Fruit fly (Drosophila melanogaster) whole organism, embryonic: Measurements from ENCODE around the gene CG9132.
A peak's percentile ranks its signal among the peaks of the same experiment; 100 is the strongest.

Source experiments
- CG11456 ChIP-seq: fragments of 200-800 bp; sonication (Bioruptor generic); IDR thresholded peaks from 3 replicates; pipeline ENCODE4 v1.3.6; 2022; ENCODE audit warnings: missing biosample characterization, missing genetic modification characterization
- CG11695 ChIP-seq: fragments of 200-800 bp; sonication (Bioruptor generic); IDR thresholded peaks from 3 replicates; pipeline ENCODE4 v1.3.6; 2022; ENCODE audit warnings: missing biosample characterization, missing genetic modification characterization
- CG14441 ChIP-seq: fragments of 200-800 bp; sonication (Bioruptor generic); IDR thresholded peaks from 2 replicates; pipeline ENCODE4 v1.3.6; 2022; ENCODE audit warnings: missing biosample characterization, missing genetic modification characterization
- CG2116 ChIP-seq: fragments of 200-800 bp; sonication (Bioruptor generic); optimal IDR thresholded peaks from 3 replicates; lab custom pipeline; 2018; ENCODE audit warnings: missing biosample characterization, mild to moderate bottlenecking, missing genetic modification characterization
- CG2678 ChIP-seq: fragments of 200-800 bp; sonication (Bioruptor generic); optimal IDR thresholded peaks from 3 replicates; lab custom pipeline; 2019; ENCODE audit warnings: missing biosample characterization, mild to moderate bottlenecking, missing genetic modification characterization, moderate library complexity
- CG31365 ChIP-seq: fragments of 200-800 bp; sonication (Bioruptor generic); optimal IDR thresholded peaks from 2 replicates; lab custom pipeline; 2018; ENCODE audit warnings: missing biosample characterization, mild to moderate bottlenecking, missing genetic modification characterization
- CG43689 ChIP-seq: fragments of 200-800 bp; sonication (Bioruptor generic); IDR thresholded peaks from 2 replicates; pipeline ENCODE4 v1.3.6; 2022; ENCODE audit warnings: missing biosample characterization, missing genetic modification characterization
- CG4730 ChIP-seq: fragments of 200-800 bp; sonication (Bioruptor generic); IDR thresholded peaks from 2 replicates; pipeline ENCODE4 v1.3.6; 2022; ENCODE audit warnings: missing biosample characterization, missing genetic modification characterization
- CG5953 ChIP-seq: fragments of 200-800 bp; sonication (Bioruptor generic); IDR thresholded peaks from 2 replicates; pipeline ENCODE4 v1.3.6; 2022; ENCODE audit warnings: missing biosample characterization, missing genetic modification characterization
- CG8388 ChIP-seq: fragments of 200-800 bp; sonication (Bioruptor generic); optimal IDR thresholded peaks from 2 replicates; lab custom pipeline; 2019; ENCODE audit warnings: missing biosample characterization, mild to moderate bottlenecking, missing genetic modification characterization, moderate library complexity
- CG8924 ChIP-seq: fragments of 200-800 bp; optimal IDR thresholded peaks from 3 replicates; lab custom pipeline; 2019; ENCODE audit warnings: missing biosample characterization, mild to moderate bottlenecking, missing genetic modification characterization, moderate library complexity
- CG9215 ChIP-seq: fragments of 200-800 bp; sonication (Bioruptor generic); IDR thresholded peaks from 2 replicates; pipeline ENCODE4 v1.3.6; 2022; ENCODE audit warnings: missing biosample characterization, missing genetic modification characterization
- CG9817 ChIP-seq: fragments of 200-800 bp; sonication (Bioruptor generic); optimal IDR thresholded peaks from 2 replicates; lab custom pipeline; 2018; ENCODE audit warnings: missing biosample characterization, mild to moderate bottlenecking, missing genetic modification characterization, moderate library complexity
- CG9932 ChIP-seq: fragments of 200-800 bp; sonication (Bioruptor generic); IDR thresholded peaks from 2 replicates; pipeline ENCODE4 v1.3.6; 2022; ENCODE audit warnings: missing biosample characterization, missing genetic modification characterization
- D19A ChIP-seq: fragments of 200-800 bp; optimal IDR thresholded peaks from 3 replicates; lab custom pipeline; 2019; ENCODE audit warnings: missing biosample characterization, mild to moderate bottlenecking, missing genetic modification characterization, moderate library complexity
- E2f2 ChIP-seq: fragments of 200-800 bp; sonication (Bioruptor generic); IDR thresholded peaks from 2 replicates; pipeline ENCODE4 v1.3.6; 2022; ENCODE audit warnings: missing biosample characterization, missing genetic modification characterization
- Hand ChIP-seq: fragments of 200-800 bp; sonication (Bioruptor generic); optimal IDR thresholded peaks from 2 replicates; lab custom pipeline; 2017; ENCODE audit warnings: mild to moderate bottlenecking, missing biosample characterization, missing genetic modification reagents, missing genetic modification characterization
- Hmx ChIP-seq: fragments of 200-800 bp; sonication (Bioruptor generic); optimal IDR thresholded peaks from 2 replicates; lab custom pipeline; 2016; ENCODE audit warnings: missing biosample characterization, missing genetic modification characterization
- NC2α ChIP-seq: fragments of 200-800 bp; sonication (Bioruptor generic); optimal IDR thresholded peaks from 2 replicates; lab custom pipeline; 2016; ENCODE audit warnings: missing biosample characterization, missing genetic modification characterization
- Nf-YA ChIP-seq: fragments of 200-800 bp; sonication (Bioruptor generic); IDR thresholded peaks from 2 replicates; pipeline ENCODE4 v1.3.6; 2022; ENCODE audit warnings: missing biosample characterization, missing genetic modification characterization
- Opbp ChIP-seq: fragments of 200-800 bp; sonication (Bioruptor generic); IDR thresholded peaks from 3 replicates; pipeline ENCODE4 v1.3.6; 2022; ENCODE audit warnings: missing biosample characterization, missing genetic modification characterization; ENCODE audit not compliant: partially characterized antibody
- Rfx ChIP-seq: fragments of 200-800 bp; sonication (Bioruptor generic); IDR thresholded peaks from 2 replicates; pipeline ENCODE4 v1.3.6; 2022; ENCODE audit warnings: missing biosample characterization, missing genetic modification characterization
- TFAM ChIP-seq: fragments of 200-800 bp; sonication (Bioruptor generic); optimal IDR thresholded peaks from 2 replicates; lab custom pipeline; 2017; ENCODE audit warnings: missing biosample characterization, missing genetic modification characterization, inconsistent platforms
- al ChIP-seq: fragments of 200-800 bp; sonication (Bioruptor generic); IDR thresholded peaks from 2 replicates; pipeline ENCODE4 v1.3.6; 2022; ENCODE audit warnings: missing biosample characterization, missing genetic modification characterization
- aop ChIP-seq: fragments of 200-800 bp; sonication (Bioruptor generic); IDR thresholded peaks from 2 replicates; pipeline ENCODE4 v1.3.6; 2022; ENCODE audit warnings: missing biosample characterization, missing genetic modification characterization
- cg ChIP-seq: fragments of 200-800 bp; sonication (Bioruptor generic); optimal IDR thresholded peaks from 3 replicates; lab custom pipeline; 2019; ENCODE audit warnings: missing biosample characterization, mild to moderate bottlenecking, missing genetic modification characterization, moderate library complexity
- danr ChIP-seq: fragments of 200-800 bp; sonication (Bioruptor generic); IDR thresholded peaks from 2 replicates; pipeline ENCODE4 v1.3.6; 2022; ENCODE audit warnings: missing biosample characterization, missing genetic modification characterization
- fd102C ChIP-seq: fragments of 200-800 bp; sonication (Bioruptor generic); optimal IDR thresholded peaks from 2 replicates; lab custom pipeline; 2018; ENCODE audit warnings: missing biosample characterization, mild to moderate bottlenecking, missing genetic modification characterization, moderate library complexity
- gsb-n ChIP-seq: fragments of 200-800 bp; sonication (Bioruptor generic); optimal IDR thresholded peaks from 3 replicates; lab custom pipeline; 2018; ENCODE audit warnings: missing biosample characterization, mild to moderate bottlenecking, missing genetic modification characterization
- her ChIP-seq: fragments of 200-800 bp; sonication (Bioruptor generic); optimal IDR thresholded peaks from 2 replicates; lab custom pipeline; 2016; ENCODE audit warnings: missing biosample characterization, missing genetic modification characterization
- ind ChIP-seq: fragments of 200-800 bp; sonication (Bioruptor generic); optimal IDR thresholded peaks from 3 replicates; lab custom pipeline; 2016; ENCODE audit warnings: missing biosample characterization, missing genetic modification characterization
- kay ChIP-seq: fragments of 200-800 bp; sonication (Bioruptor generic); optimal IDR thresholded peaks from 2 replicates; lab custom pipeline; 2016; ENCODE audit warnings: missing biosample characterization, missing genetic modification characterization
- ken ChIP-seq: fragments of 200-800 bp; sonication (Bioruptor generic); IDR thresholded peaks from 3 replicates; pipeline ENCODE4 v1.3.6; 2022; ENCODE audit warnings: missing biosample characterization, missing genetic modification characterization
- luna ChIP-seq: fragments of 200-800 bp; sonication (Bioruptor generic); optimal IDR thresholded peaks from 2 replicates; lab custom pipeline; 2016; ENCODE audit warnings: missing biosample characterization, missing genetic modification characterization
- maf-S ChIP-seq: fragments of 200-800 bp; sonication (Bioruptor generic); optimal IDR thresholded peaks from 2 replicates; lab custom pipeline; 2016; ENCODE audit warnings: missing biosample characterization, missing genetic modification characterization
- nom ChIP-seq: fragments of 200-800 bp; sonication (Bioruptor generic); optimal IDR thresholded peaks from 2 replicates; lab custom pipeline; 2017; ENCODE audit warnings: missing biosample characterization, missing genetic modification characterization, mild to moderate bottlenecking, moderate library complexity, missing genetic modification reagents
- org-1 ChIP-seq: fragments of 200-800 bp; sonication (Bioruptor generic); optimal IDR thresholded peaks from 2 replicates; lab custom pipeline; 2017; ENCODE audit warnings: missing biosample characterization, missing genetic modification characterization
- peb ChIP-seq: fragments of 200-800 bp; sonication (Bioruptor generic); IDR thresholded peaks from 2 replicates; pipeline ENCODE4 v1.3.6; 2022; ENCODE audit warnings: missing biosample characterization, missing genetic modification characterization
- salm ChIP-seq: fragments of 200-800 bp; sonication (Bioruptor generic); optimal IDR thresholded peaks from 2 replicates; lab custom pipeline; 2018; ENCODE audit warnings: missing biosample characterization, mild to moderate bottlenecking, missing genetic modification characterization
- sc ChIP-seq, 3 experiments: fragments of >200 bp in 2 of 3; fragments of 200-800 bp in 1 of 3; sonication (Bioruptor generic) in 1 of 3; optimal IDR thresholded peaks; 2 replicates in 2 of 3; 3 replicates in 1 of 3; lab custom pipeline; 2017; ENCODE audit warnings: mild to moderate bottlenecking in 1 of 3, missing biosample characterization in 1 of 3, missing genetic modification characterization in 1 of 3, missing genetic modification reagents in 1 of 3
- scrt ChIP-seq: fragments of 200-800 bp; sonication (Bioruptor generic); optimal IDR thresholded peaks from 2 replicates; lab custom pipeline; 2018; ENCODE audit warnings: missing biosample characterization, mild to moderate bottlenecking, missing genetic modification characterization, moderate library complexity
- sd ChIP-seq: fragments of 200-800 bp; sonication (Bioruptor generic); optimal IDR thresholded peaks from 3 replicates; lab custom pipeline; 2018; ENCODE audit warnings: missing biosample characterization, mild to moderate bottlenecking, missing genetic modification characterization, moderate library complexity
- sens ChIP-seq: fragments of 200-800 bp; sonication (Bioruptor generic); peaks from one replicate; lab custom pipeline; 2016; ENCODE audit warnings: missing biosample characterization, missing genetic modification characterization
- sens-2 ChIP-seq: fragments of 200-800 bp; sonication (Bioruptor generic); IDR thresholded peaks from 2 replicates; pipeline ENCODE4 v1.3.6; 2022; ENCODE audit warnings: missing biosample characterization, missing genetic modification characterization
- sim ChIP-seq: fragments of 200-800 bp; sonication (Bioruptor generic); IDR thresholded peaks from 2 replicates; pipeline ENCODE4 v1.3.6; 2022; ENCODE audit warnings: missing biosample characterization, missing genetic modification characterization
- stwl ChIP-seq: fragments of 200-800 bp; sonication (Bioruptor generic); optimal IDR thresholded peaks from 3 replicates; lab custom pipeline; 2018; ENCODE audit warnings: missing biosample characterization, mild to moderate bottlenecking, missing genetic modification characterization, moderate library complexity
- tna ChIP-seq: fragments of 200-800 bp; sonication (Bioruptor generic); IDR thresholded peaks from 2 replicates; pipeline ENCODE4 v1.3.6; 2022; ENCODE audit warnings: missing biosample characterization, missing genetic modification characterization; ENCODE audit not compliant: partially characterized antibody
- tx ChIP-seq: fragments of 200-800 bp; sonication (Bioruptor generic); optimal IDR thresholded peaks from 2 replicates; lab custom pipeline; 2016; ENCODE audit warnings: missing biosample characterization, missing genetic modification characterization
- vfl ChIP-seq: fragments of 200-800 bp; sonication (Bioruptor generic); optimal IDR thresholded peaks from 2 replicates; lab custom pipeline; 2016; ENCODE audit warnings: missing biosample characterization, missing genetic modification characterization
- zf30C ChIP-seq: fragments of 200-800 bp; sonication (Bioruptor generic); optimal IDR thresholded peaks from 3 replicates; lab custom pipeline; 2018; ENCODE audit warnings: missing biosample characterization, mild to moderate bottlenecking, missing genetic modification characterization

The CG9132 gene

DNA sequence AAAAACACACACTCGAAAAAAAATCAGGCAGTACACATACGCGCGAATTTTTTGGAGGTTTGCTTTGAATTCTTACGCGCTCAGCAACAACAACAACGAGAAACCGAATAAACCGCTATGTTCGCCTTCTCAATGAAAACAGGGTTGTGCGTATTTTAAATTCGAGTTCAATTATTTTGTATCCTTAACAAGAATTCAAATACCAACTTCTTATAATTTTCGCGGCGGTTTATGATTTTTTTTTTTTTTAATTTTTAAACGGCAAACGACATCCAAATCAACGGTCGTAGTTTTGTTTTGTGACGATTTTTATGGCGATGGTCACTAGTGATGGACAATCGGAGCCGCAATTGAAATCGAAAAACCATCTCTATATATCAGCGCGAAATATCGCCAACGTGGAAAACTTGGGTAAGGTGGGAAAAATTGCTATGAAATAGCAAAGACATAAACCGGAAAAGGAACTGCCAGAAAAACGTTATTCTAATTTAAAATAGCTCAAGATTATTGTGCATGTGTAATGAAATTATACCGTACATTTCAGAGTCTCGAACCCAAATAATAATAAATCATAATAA, 48.8 kb downstream of the CG9132 start, which contains the start of gene goe (continued):
- no peak for TF ChIP-seq D19A (tag; lab: Kevin White, UChicago)
- TF ChIP-seq salm: peak; percentile 58
- peak; percentile 53 for TF ChIP-seq cg (GFP tag; lab: Kevin White, UChicago)
- peak; percentile 33 for TF ChIP-seq fd102C (GFP tag; lab: Kevin White, UChicago)
- peak; percentile 72 for TF ChIP-seq gsb-n (tag; lab: Kevin White, UChicago)
- peak; percentile 90 for TF ChIP-seq maf-S (GFP tag; lab: Kevin White, UChicago)
- TF ChIP-seq Opbp (GFP tag; lab: Robert Waterston, UW): peak; percentile 98
- TF ChIP-seq CG8388 (GFP tag; lab: Kevin White, UChicago): peak; percentile 64
- TF ChIP-seq sim (GFP tag; lab: Robert Waterston, UW): 0 out of 2 replicates have a peak, but pooled peaks have one; percentile 45
- peak; percentile 38 for TF ChIP-seq kay (GFP tag; lab: Kevin White, UChicago)
- TF ChIP-seq ken (GFP tag; lab: Robert Waterston, UW): peak; percentile 88
- peak; percentile 89 for TF ChIP-seq luna (GFP tag; lab: Kevin White, UChicago)
- TF ChIP-seq Nf-YA (GFP tag; lab: Robert Waterston, UW): peak; percentile 57; the same call in 1 of the 2 replicates
- peak; percentile 42 for TF ChIP-seq Hmx (GFP tag; lab: Kevin White, UChicago)
- 0 out of 2 replicates have a peak, but pooled peaks have one; percentile 32 for TF ChIP-seq danr
- TF ChIP-seq CG31365 (tag; lab: Kevin White, UChicago): peak; percentile 43
- TF ChIP-seq CG43689: peak; percentile 74
- TF ChIP-seq tna (GFP tag; lab: Robert Waterston, UW): peak; percentile 44; the same call in 1 of the 2 replicates
- TF ChIP-seq nom (GFP tag; lab: Kevin White, UChicago): no peak
- peak; percentile 79 for TF ChIP-seq her
- no peak for TF ChIP-seq zf30C (GFP tag; lab: Kevin White, UChicago)
- peak; percentile 92 for TF ChIP-seq CG9932 (GFP tag; lab: Robert Waterston, UW)
- peak; percentile 61 for TF ChIP-seq stwl (tag; lab: Kevin White, UChicago)
- TF ChIP-seq CG2116: peak; percentile 87
- peak; percentile 83 for TF ChIP-seq E2f2 (GFP tag; lab: Robert Waterston, UW)
- TF ChIP-seq CG2678 (tag; lab: Kevin White, UChicago): peak; percentile 51
- TF ChIP-seq peb (GFP tag; lab: Robert Waterston, UW): no peak
- TF ChIP-seq vfl (GFP tag; lab: Kevin White, UChicago): peak; percentile 87
- peak; percentile 29; the same call in 1 of the 3 replicates for TF ChIP-seq CG11695 (GFP tag; lab: Robert Waterston, UW)
- peak; percentile 40 for TF ChIP-seq CG5953 (GFP tag; lab: Robert Waterston, UW)
- peak; percentile 52 for TF ChIP-seq Hand (GFP tag; lab: Kevin White, UChicago)
- TF ChIP-seq scrt (GFP tag; lab: Kevin White, UChicago): peak; percentile 64
- peak; percentile 73 for TF ChIP-seq tx (GFP tag; lab: Kevin White, UChicago)
- TF ChIP-seq CG4730 (GFP tag; lab: Robert Waterston, UW): peak; percentile 54
- TF ChIP-seq sc (optimal IDR thresholded peaks at IDR 0.05; lab: Kevin White, UChicago): no peak
- TF ChIP-seq sc (GFP tag; optimal IDR thresholded peaks at IDR 0.05; lab: Kevin White, UChicago): peak; percentile 55
- peak; percentile 56 for TF ChIP-seq NC2α (GFP tag; lab: Kevin White, UChicago)
- peak; percentile 91 for TF ChIP-seq Rfx (GFP tag; lab: Robert Waterston, UW)
- TF ChIP-seq CG8924: peak; percentile 30
- peak; percentile 70 for TF ChIP-seq sens-2
- peak; percentile 84 for TF ChIP-seq CG9817 (tag; lab: Kevin White, UChicago)
- 0 out of 2 replicates have a peak, but pooled peaks have one; percentile 30 for TF ChIP-seq aop (GFP tag; lab: Robert Waterston, UW)
- TF ChIP-seq al: peak; percentile 78
- peak; percentile 59 for TF ChIP-seq ind
- TF ChIP-seq sens (GFP tag; lab: Kevin White, UChicago): peak; percentile 97
- peak; percentile 4 for TF ChIP-seq sd (tag; lab: Kevin White, UChicago)
- TF ChIP-seq CG9215 (GFP tag; lab: Robert Waterston, UW): peak; percentile 75
- peak; percentile 78 for TF ChIP-seq CG14441
- no peak for TF ChIP-seq TFAM (GFP tag; lab: Kevin White, UChicago)
- TF ChIP-seq CG11456: peak; percentile 89
- peak; percentile 77 for TF ChIP-seq org-1 (GFP tag; lab: Kevin White, UChicago)
